Worm (Caenorhabditis elegans) whole organism, L4 larva: ENCODE data around the gene srh-272.

ENCODE experiments used
- F49E8.2 ChIP-seq: sonication (generic microtip); optimal IDR thresholded peaks from 2 replicates; lab custom pipeline; 2016; ENCODE audit warnings: missing compliant biosample characterization, mild to moderate bottlenecking, missing genetic modification characterization, borderline replicate concordance
- Y75B8A.6 ChIP-seq: fragments of 200-800 bp; sonication (Bioruptor generic); IDR thresholded peaks from 2 replicates; pipeline ENCODE4 v1.3.6; 2022; ENCODE audit warnings: missing genetic modification reagents, missing genetic modification characterization, missing compliant biosample characterization
- aha-1 ChIP-seq: fragments of 150-350 bp; peaks from one replicate; lab custom pipeline; 2014; ENCODE audit warnings: missing biosample characterization, missing genetic modification characterization
- ama-1 ChIP-seq: fragments of 150-350 bp; optimal IDR thresholded peaks from 2 replicates; lab custom pipeline; 2014; ENCODE audit warnings: inconsistent platforms, mixed read lengths
- ceh-28 ChIP-seq: fragments of 150-350 bp; optimal IDR thresholded peaks from 2 replicates; lab custom pipeline; 2014; ENCODE audit warnings: missing biosample characterization, missing genetic modification reagents, missing genetic modification characterization
- ceh-44 ChIP-seq: fragments of 200-800 bp; sonication (Bioruptor generic); IDR thresholded peaks from 2 replicates; pipeline ENCODE4 v1.3.6; 2022; ENCODE audit warnings: missing genetic modification reagents, missing genetic modification characterization, missing compliant biosample characterization
- ceh-62 ChIP-seq: sonication (generic microtip); optimal IDR thresholded peaks from 2 replicates; lab custom pipeline; 2017; ENCODE audit warnings: missing biosample characterization, missing genetic modification characterization
- ceh-82 ChIP-seq: sonication (generic microtip); optimal IDR thresholded peaks from 2 replicates; lab custom pipeline; 2017; ENCODE audit warnings: missing biosample characterization, missing genetic modification characterization
- cey-2 ChIP-seq: sonication (generic microtip); optimal IDR thresholded peaks from 3 replicates; lab custom pipeline; 2017; ENCODE audit warnings: missing genetic modification characterization, mild to moderate bottlenecking, missing compliant biosample characterization, antibody characterized with exemption, borderline replicate concordance; ENCODE audit not compliant: insufficient read depth
- daf-12 ChIP-seq: fragments of 150-350 bp; optimal IDR thresholded peaks from 2 replicates; lab custom pipeline; 2014; ENCODE audit warnings: missing biosample characterization, missing genetic modification reagents, missing genetic modification characterization
- daf-16 ChIP-seq, 3 experiments: sonication (generic microtip); optimal IDR thresholded peaks; 2 replicates each; lab custom pipeline; 2016 to 2017; ENCODE audit warnings: missing genetic modification characterization in 3 of 3, missing genetic modification reagents in 3 of 3, mild to moderate bottlenecking in 2 of 3, missing compliant biosample characterization in 2 of 3, missing biosample characterization in 1 of 3, moderate library complexity in 1 of 3
- dmd-6 ChIP-seq: fragments of 200-800 bp; sonication (Bioruptor generic); IDR thresholded peaks from 2 replicates; pipeline ENCODE4 v1.3.6; 2022; ENCODE audit warnings: missing genetic modification reagents, missing genetic modification characterization, missing compliant biosample characterization
- dpl-1 ChIP-seq: fragments of 150-350 bp; optimal IDR thresholded peaks from 2 replicates; lab custom pipeline; 2014; ENCODE audit warnings: missing biosample characterization, missing genetic modification reagents, missing genetic modification characterization
- hif-1 ChIP-seq, 2 experiments: sonication (generic microtip); optimal IDR thresholded peaks; 2 replicates each; lab custom pipeline; 2016 to 2017; ENCODE audit warnings: missing compliant biosample characterization in 2 of 2, missing genetic modification characterization in 2 of 2, missing genetic modification reagents in 2 of 2, missing genotype in 2 of 2, mild to moderate bottlenecking in 1 of 2
- hlh-30 ChIP-seq: sonication (generic microtip); optimal IDR thresholded peaks from 2 replicates; lab custom pipeline; 2017; ENCODE audit warnings: antibody characterized with exemption, mild to moderate bottlenecking, missing genetic modification characterization, missing compliant biosample characterization; ENCODE audit not compliant: insufficient read depth
- lim-7 ChIP-seq: fragments of 200-800 bp; sonication (Bioruptor generic); IDR thresholded peaks from 2 replicates; pipeline ENCODE4 v1.3.6; 2022; ENCODE audit warnings: missing genetic modification characterization, missing compliant biosample characterization
- lin-29 ChIP-seq: fragments of 200-800 bp; sonication (Bioruptor generic); IDR thresholded peaks from 2 replicates; pipeline ENCODE4 v1.3.6; 2022; ENCODE audit warnings: missing genetic modification reagents, missing genetic modification characterization, missing compliant biosample characterization
- lin-38 ChIP-seq: fragments of 200-800 bp; sonication (Bioruptor generic); IDR thresholded peaks from 2 replicates; pipeline ENCODE4 v1.3.6; 2022; ENCODE audit warnings: missing genetic modification reagents, missing genetic modification characterization, missing compliant biosample characterization
- lir-3 ChIP-seq: sonication (generic microtip); optimal IDR thresholded peaks from 2 replicates; lab custom pipeline; 2016; ENCODE audit warnings: mild to moderate bottlenecking, missing genetic modification characterization, missing compliant biosample characterization
- madf-5 ChIP-seq, 2 experiments: fragments of 200-800 bp; sonication (Bioruptor generic); IDR thresholded peaks; 2 replicates each; pipeline ENCODE4 v1.3.6; 2022; ENCODE audit warnings: missing compliant biosample characterization in 2 of 2, missing genetic modification characterization in 2 of 2
- madf-9 ChIP-seq: fragments of 200-800 bp; sonication (Bioruptor generic); conservative IDR thresholded peaks from 2 replicates; pipeline ENCODE4 v1.3.6; 2022; ENCODE audit warnings: missing genetic modification reagents, missing genetic modification characterization, missing compliant biosample characterization
- mdl-1 ChIP-seq, 2 experiments: fragments of 150-350 bp in 1 of 2; sonication (generic microtip) in 1 of 2; optimal IDR thresholded peaks; 2 replicates each; lab custom pipeline; 2014 to 2017; ENCODE audit warnings: missing biosample characterization in 2 of 2, missing genetic modification characterization in 2 of 2
- mdt-29 ChIP-seq: fragments of 200-800 bp; sonication (Bioruptor generic); IDR thresholded peaks from 2 replicates; pipeline ENCODE4 v1.3.6; 2022; ENCODE audit warnings: missing genetic modification reagents, missing genetic modification characterization, missing compliant biosample characterization
- mxl-3 ChIP-seq: fragments of 200-800 bp; sonication (Bioruptor generic); optimal IDR thresholded peaks from 2 replicates; lab custom pipeline; 2018; ENCODE audit warnings: mild to moderate bottlenecking, missing genetic modification characterization, missing compliant biosample characterization
- nhr-11 ChIP-seq: fragments of 150-350 bp; optimal IDR thresholded peaks from 2 replicates; lab custom pipeline; 2014; ENCODE audit warnings: missing biosample characterization, missing genetic modification characterization
- nhr-111 ChIP-seq: fragments of 200-800 bp; sonication (Bioruptor generic); optimal IDR thresholded peaks from 2 replicates; lab custom pipeline; 2018; ENCODE audit warnings: mild to moderate bottlenecking, missing genetic modification characterization, missing compliant biosample characterization
- nhr-6 ChIP-seq: fragments of 150-350 bp; optimal IDR thresholded peaks from 2 replicates; lab custom pipeline; 2014; ENCODE audit warnings: missing biosample characterization, missing genetic modification characterization
- nhr-76 ChIP-seq: fragments of 150-350 bp; optimal IDR thresholded peaks from 2 replicates; lab custom pipeline; 2014; ENCODE audit warnings: missing biosample characterization, missing genetic modification characterization
- pha-4 ChIP-seq, 2 experiments: fragments of 150-350 bp in 1 of 2; fragments of 200-800 bp in 1 of 2; sonication (Bioruptor generic) in 1 of 2; IDR thresholded peaks in 1 of 2; optimal IDR thresholded peaks in 1 of 2; 2 replicates each; pipeline versions ENCODE4 v1.3.6 to Lab custom; 2014 to 2022; ENCODE audit warnings: missing genetic modification characterization in 2 of 2, missing genetic modification reagents in 2 of 2, missing biosample characterization in 1 of 2, missing compliant biosample characterization in 1 of 2
- sdz-12 ChIP-seq: fragments of 200-800 bp; sonication (Bioruptor generic); optimal IDR thresholded peaks from 2 replicates; lab custom pipeline; 2018; ENCODE audit warnings: mild to moderate bottlenecking, missing genetic modification characterization, missing compliant biosample characterization
- skn-1 ChIP-seq: fragments of 150-350 bp; optimal IDR thresholded peaks from 2 replicates; lab custom pipeline; 2014; ENCODE audit warnings: missing biosample characterization, missing genetic modification characterization
- snpc-1.2 ChIP-seq: fragments of 200-800 bp; sonication (Bioruptor generic); IDR thresholded peaks from 2 replicates; pipeline ENCODE4 v1.3.6; 2022; ENCODE audit warnings: missing genetic modification reagents, missing genetic modification characterization, missing compliant biosample characterization
- spr-3 ChIP-seq: fragments of 200-800 bp; sonication (Bioruptor generic); optimal IDR thresholded peaks from 2 replicates; lab custom pipeline; 2018; ENCODE audit warnings: mild to moderate bottlenecking, missing genetic modification characterization, missing compliant biosample characterization
- tag-97 ChIP-seq: fragments of 200-800 bp; sonication (Bioruptor generic); IDR thresholded peaks from 2 replicates; pipeline ENCODE4 v1.3.6; 2022; ENCODE audit warnings: missing genetic modification characterization, missing compliant biosample characterization
- tra-1 ChIP-seq: fragments of 200-800 bp; sonication (Bioruptor generic); IDR thresholded peaks from 2 replicates; pipeline ENCODE4 v1.3.6; 2022; ENCODE audit warnings: missing genetic modification reagents, missing genetic modification characterization, missing compliant biosample characterization
- unc-62 ChIP-seq, 3 experiments: fragments of 150-350 bp in 1 of 3; sonication (generic microtip); optimal IDR thresholded peaks in 2 of 3; peaks in 1 of 3; 1 replicate in 1 of 3; 2 replicates in 2 of 3; lab custom pipeline; 2014 to 2017; ENCODE audit warnings: missing biosample characterization in 3 of 3, missing genetic modification characterization in 3 of 3, missing genetic modification reagents in 3 of 3, missing genotype in 1 of 3
- zag-1 ChIP-seq: fragments of 150-350 bp; optimal IDR thresholded peaks from 2 replicates; lab custom pipeline; 2014; ENCODE audit warnings: missing biosample characterization, missing genetic modification characterization
- zfp-2 ChIP-seq: sonication (generic microtip); optimal IDR thresholded peaks from 2 replicates; lab custom pipeline; 2016; ENCODE audit warnings: mild to moderate bottlenecking, missing genetic modification characterization, missing compliant biosample characterization
- zip-2 ChIP-seq: fragments of 150-350 bp; optimal IDR thresholded peaks from 2 replicates; lab custom pipeline; 2014; ENCODE audit warnings: missing biosample characterization, missing genetic modification characterization
- ztf-7 ChIP-seq: fragments of 150-350 bp; optimal IDR thresholded peaks from 2 replicates; lab custom pipeline; 2014; ENCODE audit warnings: missing biosample characterization, missing genetic modification characterization

The srh-272 gene

DNA sequence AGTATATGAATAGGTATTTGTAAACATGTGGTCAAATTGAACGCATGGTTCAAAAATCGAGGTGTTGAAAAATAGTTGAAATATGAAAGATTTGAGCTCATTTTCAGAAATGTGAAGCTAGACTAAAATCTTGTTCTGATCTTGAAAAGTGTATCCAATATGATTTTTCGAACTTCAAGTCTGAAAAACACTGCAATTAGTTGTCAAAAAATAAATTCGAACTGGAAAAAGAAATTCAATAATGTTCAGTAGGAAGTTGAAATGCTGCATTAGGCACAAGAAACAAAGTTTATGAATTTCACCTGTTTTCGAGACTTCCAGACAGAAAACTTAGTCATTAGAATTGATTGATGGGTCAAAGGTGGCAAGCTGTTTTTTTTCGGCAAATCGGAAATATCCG, 1.6 kb upstream of the srh-272 start, which contains the start of gene srh-270:
srh-270 (minus strand) TSS at position 101 of the 400 bp plus-strand sequence.
- TF ChIP-seq ceh-62 (tag; lab: Kevin White, UChicago) = no peak
- no peak for TF ChIP-seq ceh-28 (tag; lab: Kevin White, UChicago)
- no peak for TF ChIP-seq tag-97 (GFP tag; lab: Robert Waterston, UW)
- TF ChIP-seq zfp-2 (tag; lab: Kevin White, UChicago) = no peak
- no peak for TF ChIP-seq lin-29
- TF ChIP-seq aha-1 (tag; lab: Kevin White, UChicago) = peak; percentile 2
- TF ChIP-seq skn-1 (tag; lab: Kevin White, UChicago) = no peak
- TF ChIP-seq ztf-7 (tag; lab: Kevin White, UChicago) = no peak
- TF ChIP-seq dmd-6 (GFP tag; lab: Robert Waterston, UW) = no peak
- TF ChIP-seq unc-62 (GFP tag; optimal IDR thresholded peaks at IDR 0.05 in 1 of 2; lab: Kevin White, UChicago) = peak in 1 of 2 experiments; percentile 17
- no peak for TF ChIP-seq unc-62 (tag; optimal IDR thresholded peaks at IDR 0.05; lab: Kevin White, UChicago)
- TF ChIP-seq daf-16 (GFP tag; optimal IDR thresholded peaks at IDR 0.05; lab: Kevin White, UChicago) = no peak
- no peak for TF ChIP-seq daf-16 (tag; optimal IDR thresholded peaks at IDR 0.05; lab: Kevin White, UChicago)
- TF ChIP-seq mdt-29 (GFP tag; lab: Robert Waterston, UW) = no peak
- TF ChIP-seq lim-7 (GFP tag; lab: Robert Waterston, UW) = no peak
- TF ChIP-seq tra-1 (GFP tag; lab: Robert Waterston, UW) = no peak
- no peak for TF ChIP-seq nhr-6 (tag; lab: Kevin White, UChicago)

ce11 chrV:2864899-2865298, 1.8 kb downstream of the srh-272 start, which contains the start of gene srh-240:
srh-240 (plus strand) TSS chrV:2865199.
- no peak for TF ChIP-seq ceh-82 (tag; lab: Kevin White, UChicago)

DNA sequence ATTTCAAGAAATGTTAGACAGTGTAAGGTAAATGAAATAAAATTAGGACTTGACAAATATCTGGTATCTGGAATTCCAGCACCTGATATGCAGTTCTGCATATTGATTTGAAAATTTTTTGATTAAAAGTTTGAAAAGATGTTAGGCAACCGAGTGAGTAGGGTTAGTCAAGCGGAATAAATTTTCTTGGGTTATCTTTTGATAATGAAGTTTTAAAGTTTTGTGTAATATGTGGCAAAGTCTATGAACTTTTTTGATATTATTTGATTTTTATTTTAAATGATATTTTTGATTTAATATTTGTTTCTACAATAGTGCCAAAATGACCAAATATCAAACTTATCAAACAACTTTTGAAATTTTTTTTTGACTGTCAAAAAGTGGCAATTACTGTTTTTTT, 6.4 kb downstream of the srh-272 start, which contains the start of gene srh-241:
srh-241 (minus strand) TSS at position 101 of the 400 bp plus-strand sequence.
- TF ChIP-seq F49E8.2 (tag; lab: Kevin White, UChicago) (no peak), nhr-6 (tag; lab: Kevin White, UChicago) (no peak)

- TF ChIP-seq lir-3 (tag; lab: Kevin White, UChicago) (no peak), cey-2 (tag; lab: Kevin White, UChicago) (no peak), sdz-12 (GFP tag; lab: Kevin White, UChicago) (no peak), nhr-76 (tag; lab: Kevin White, UChicago) (no peak), madf-9 (GFP tag; lab: Robert Waterston, UW) (no peak), ceh-44 (GFP tag; lab: Robert Waterston, UW) (no peak), nhr-111 (GFP tag; lab: Kevin White, UChicago) (no peak), hlh-30 (tag; lab: Kevin White, UChicago) (no peak), daf-12 (tag; lab: Kevin White, UChicago) (no peak), lin-38 (GFP tag; lab: Robert Waterston, UW) (no peak), Y75B8A.6 (GFP tag; lab: Robert Waterston, UW) (no peak), nhr-11 (tag; lab: Kevin White, UChicago) (no peak), madf-5 (GFP tag; IDR thresholded peaks at IDR 0.05; lab: Robert Waterston, UW) (no peak), lin-29 (no peak)
Measured at ce11 chrV:2870127-2870526, 7.0 kb downstream of the srh-272 start, which contains the start of gene srh-243. srh-243 (plus strand) TSS chrV:2870427.

ce11 chrV:2871754-2872504, 8.8 kb downstream of the srh-272 start:
- no peak for TF ChIP-seq zip-2 (tag; lab: Kevin White, UChicago)
- peak; percentile 95 for TF ChIP-seq aha-1 (tag; lab: Kevin White, UChicago)
- no peak for TF ChIP-seq mxl-3 (GFP tag; lab: Kevin White, UChicago)
- TF ChIP-seq snpc-1.2 (GFP tag; lab: Robert Waterston, UW) = no peak
- TF ChIP-seq hif-1 (tag; optimal IDR thresholded peaks at IDR 0.05; lab: Kevin White, UChicago) = no peak
- TF ChIP-seq ceh-82 (tag; lab: Kevin White, UChicago) = no peak
- no peak for TF ChIP-seq pha-4 (GFP tag; IDR thresholded peaks at IDR 0.05; lab: Robert Waterston, UW)
- no peak for TF ChIP-seq pha-4 (tag; optimal IDR thresholded peaks at IDR 0.05; lab: Kevin White, UChicago)
- TF ChIP-seq ama-1 (lab: Kevin White, UChicago) = no peak
- TF ChIP-seq spr-3 (GFP tag; lab: Kevin White, UChicago) = no peak
- peak; percentile 31 for TF ChIP-seq dmd-6 (GFP tag; lab: Robert Waterston, UW)
- TF ChIP-seq hlh-30 (tag; lab: Kevin White, UChicago) = no peak
- TF ChIP-seq dpl-1 (GFP tag; lab: Kevin White, UChicago) = no peak
- no peak for TF ChIP-seq zag-1 (tag; lab: Kevin White, UChicago)
- TF ChIP-seq madf-5 (GFP tag; IDR thresholded peaks at IDR 0.05; lab: Robert Waterston, UW) = no peak
- TF ChIP-seq mdl-1 (tag; optimal IDR thresholded peaks at IDR 0.05; lab: Kevin White, UChicago) = no peak
